Worm (Caenorhabditis elegans) whole organism, young adult: ENCODE results near the gene grl-12.

Experiments used
- B0019.2 ChIP-seq: fragments of 200-800 bp; sonication (Bioruptor generic); conservative IDR thresholded peaks from 2 replicates; pipeline ENCODE4 v1.3.6; 2022; ENCODE audit warnings: missing genetic modification reagents, missing genetic modification characterization, missing compliant biosample characterization
- C06A6.2 ChIP-seq: fragments of 200-800 bp; sonication (Bioruptor generic); conservative IDR thresholded peaks from 2 replicates; pipeline ENCODE4 v1.3.6; 2022; ENCODE audit warnings: missing genetic modification characterization, missing compliant biosample characterization
- F23B12.7 ChIP-seq: sonication (generic microtip); optimal IDR thresholded peaks from 2 replicates; lab custom pipeline; 2017; ENCODE audit warnings: missing genetic modification characterization, mild to moderate bottlenecking, missing compliant biosample characterization, antibody characterized with exemption, moderate library complexity; ENCODE audit not compliant: insufficient read depth
- F33H1.4 ChIP-seq: fragments of 200-800 bp; sonication (Bioruptor generic); IDR thresholded peaks from 2 replicates; pipeline ENCODE4 v1.3.6; 2022; ENCODE audit warnings: missing genetic modification reagents, missing genetic modification characterization, missing compliant biosample characterization
- F55B11.4 ChIP-seq: sonication (generic microtip); optimal IDR thresholded peaks from 2 replicates; lab custom pipeline; 2016; ENCODE audit warnings: missing compliant biosample characterization, missing genetic modification characterization, borderline replicate concordance; ENCODE audit not compliant: insufficient read depth
- F57A8.1 ChIP-seq: fragments of 200-800 bp; sonication (Bioruptor generic); optimal IDR thresholded peaks from 2 replicates; lab custom pipeline; 2018; ENCODE audit warnings: mild to moderate bottlenecking, missing genetic modification characterization, moderate library complexity, missing compliant biosample characterization
- K11D2.4 ChIP-seq: fragments of 200-800 bp; sonication (Bioruptor generic); IDR thresholded peaks from 2 replicates; pipeline ENCODE4 v1.3.6; 2022; ENCODE audit warnings: missing genetic modification reagents, missing genetic modification characterization, missing compliant biosample characterization
- T26A5.8 ChIP-seq: sonication (generic microtip); optimal IDR thresholded peaks from 2 replicates; lab custom pipeline; 2016; ENCODE audit warnings: missing genetic modification characterization, missing compliant biosample characterization
- Y53F4B.3 ChIP-seq: fragments of 200-800 bp; sonication (Bioruptor generic); IDR thresholded peaks from 2 replicates; pipeline ENCODE4 v1.3.6; 2022; ENCODE audit warnings: missing genetic modification reagents, missing genetic modification characterization, missing compliant biosample characterization
- Y56A3A.18 ChIP-seq: fragments of 200-800 bp; sonication (Bioruptor generic); IDR thresholded peaks from 2 replicates; pipeline ENCODE4 v1.3.6; 2022; ENCODE audit warnings: missing genetic modification reagents, missing genetic modification characterization, missing compliant biosample characterization
- Y67H2A.10 ChIP-seq: fragments of 200-800 bp; sonication (Bioruptor generic); conservative IDR thresholded peaks from 2 replicates; pipeline ENCODE4 v1.3.6; 2022; ENCODE audit warnings: missing genetic modification reagents, missing genetic modification characterization, missing compliant biosample characterization
- Y95B8A.8 ChIP-seq: fragments of 200-800 bp; sonication (Bioruptor generic); IDR thresholded peaks from 2 replicates; pipeline ENCODE4 v1.3.6; 2022; ENCODE audit warnings: missing genetic modification reagents, missing genetic modification characterization, missing compliant biosample characterization
- ZK185.1 ChIP-seq: sonication (generic microtip); optimal IDR thresholded peaks from 2 replicates; lab custom pipeline; 2016; ENCODE audit warnings: mild to moderate bottlenecking, missing genetic modification characterization, missing compliant biosample characterization; ENCODE audit not compliant: poor library complexity, severe bottlenecking
- akir-1 ChIP-seq: fragments of 200-800 bp; sonication (Bioruptor generic); optimal IDR thresholded peaks from 2 replicates; lab custom pipeline; 2018; ENCODE audit warnings: mild to moderate bottlenecking, missing genetic modification characterization, moderate library complexity, missing compliant biosample characterization
- ama-1 ChIP-seq, 3 experiments: fragments of 150-350 bp in 1 of 3; sonication (generic microtip) in 2 of 3; optimal IDR thresholded peaks; 2 replicates each; lab custom pipeline; 2014 to 2018; ENCODE audit warnings: missing biosample characterization in 2 of 3, missing genetic modification characterization in 2 of 3, missing genetic modification reagents in 2 of 3
- athp-1 ChIP-seq: sonication (generic microtip); optimal IDR thresholded peaks from 2 replicates; lab custom pipeline; 2017; ENCODE audit warnings: mild to moderate bottlenecking, missing genetic modification characterization, missing compliant biosample characterization
- attf-6 ChIP-seq: fragments of 200-800 bp; sonication (Bioruptor generic); IDR thresholded peaks from 2 replicates; pipeline ENCODE4 v1.3.6; 2022; ENCODE audit warnings: missing genetic modification reagents, missing genetic modification characterization, missing compliant biosample characterization
- ccch-3 ChIP-seq: fragments of 200-800 bp; sonication (Bioruptor generic); optimal IDR thresholded peaks from 2 replicates; lab custom pipeline; 2018; ENCODE audit warnings: mild to moderate bottlenecking, missing genetic modification characterization, missing compliant biosample characterization
- cebp-1 ChIP-seq, 2 experiments: fragments of 200-800 bp in 1 of 2; sonication (Bioruptor generic) in 1 of 2; sonication (generic microtip) in 1 of 2; IDR thresholded peaks in 1 of 2; optimal IDR thresholded peaks in 1 of 2; 2 replicates each; pipeline versions ENCODE4 v1.3.6 to Lab custom; 2017 to 2022; ENCODE audit warnings: missing compliant biosample characterization in 2 of 2, missing genetic modification characterization in 2 of 2, mild to moderate bottlenecking in 1 of 2, missing genetic modification reagents in 1 of 2, moderate library complexity in 1 of 2
- dox-1 ChIP-seq: fragments of 200-800 bp; sonication (Bioruptor generic); IDR thresholded peaks from 2 replicates; pipeline ENCODE4 v1.3.6; 2022; ENCODE audit warnings: missing genetic modification reagents, missing genetic modification characterization, missing compliant biosample characterization
- hmg-1.2 ChIP-seq: fragments of 200-800 bp; sonication (Bioruptor generic); IDR thresholded peaks from 2 replicates; pipeline ENCODE4 v1.3.6; 2022; ENCODE audit warnings: missing genetic modification reagents, missing genetic modification characterization, missing compliant biosample characterization
- let-526 ChIP-seq: fragments of 200-800 bp; sonication (Bioruptor generic); IDR thresholded peaks from 2 replicates; pipeline ENCODE4 v1.3.6; 2022; ENCODE audit warnings: missing genetic modification reagents, missing genetic modification characterization, missing compliant biosample characterization
- let-607 ChIP-seq, 2 experiments: fragments of 200-800 bp in 1 of 2; sonication (Bioruptor generic) in 1 of 2; sonication (generic microtip) in 1 of 2; optimal IDR thresholded peaks; 2 replicates each; lab custom pipeline; 2016 to 2018; ENCODE audit warnings: mild to moderate bottlenecking in 2 of 2, missing compliant biosample characterization in 2 of 2, missing genetic modification characterization in 2 of 2, moderate library complexity in 2 of 2, missing genotype in 1 of 2
- lin-35 ChIP-seq, 3 experiments: fragments of 150-350 bp in 2 of 3; sonication (generic microtip) in 1 of 3; optimal IDR thresholded peaks; 2 replicates each; lab custom pipeline; 2014 to 2018; ENCODE audit warnings: missing biosample characterization in 3 of 3, missing genetic modification characterization in 3 of 3, missing genetic modification reagents in 3 of 3
- nfya-1 ChIP-seq: sonication (generic microtip); optimal IDR thresholded peaks from 2 replicates; lab custom pipeline; 2017; ENCODE audit warnings: antibody characterized with exemption, missing compliant biosample characterization, missing genetic modification characterization, borderline replicate concordance; ENCODE audit not compliant: insufficient read depth
- nhr-179 ChIP-seq: sonication (generic microtip); optimal IDR thresholded peaks from 2 replicates; lab custom pipeline; 2016; ENCODE audit warnings: mild to moderate bottlenecking, missing genetic modification characterization, missing compliant biosample characterization
- nhr-80 ChIP-seq: sonication (generic microtip); optimal IDR thresholded peaks from 2 replicates; lab custom pipeline; 2016; ENCODE audit warnings: missing genetic modification characterization, missing compliant biosample characterization
- nhr-90 ChIP-seq: sonication (generic microtip); optimal IDR thresholded peaks from 2 replicates; lab custom pipeline; 2016; ENCODE audit warnings: missing genotype, mild to moderate bottlenecking, missing genetic modification characterization, missing compliant biosample characterization
- somi-1 ChIP-seq: fragments of 200-800 bp; sonication (Bioruptor generic); optimal IDR thresholded peaks from 2 replicates; lab custom pipeline; 2018; ENCODE audit warnings: mild to moderate bottlenecking, missing genetic modification characterization, missing compliant biosample characterization
- tbp1 ChIP-seq: fragments of 200-800 bp; sonication (Bioruptor generic); optimal IDR thresholded peaks from 2 replicates; lab custom pipeline; 2018; ENCODE audit warnings: mild to moderate bottlenecking, missing genetic modification characterization, missing compliant biosample characterization
- tlf-1 ChIP-seq: fragments of 200-800 bp; sonication (Bioruptor generic); optimal IDR thresholded peaks from 2 replicates; lab custom pipeline; 2018; ENCODE audit warnings: mild to moderate bottlenecking, missing genetic modification characterization, missing compliant biosample characterization
- unc-130 ChIP-seq: sonication (generic microtip); optimal IDR thresholded peaks from 2 replicates; lab custom pipeline; 2016; ENCODE audit warnings: missing genetic modification reagents, missing genetic modification characterization, missing compliant biosample characterization
- xnd-1 ChIP-seq: sonication (generic microtip); optimal IDR thresholded peaks from 2 replicates; lab custom pipeline; 2016; ENCODE audit warnings: missing genotype, missing genetic modification reagents, missing genetic modification characterization, missing compliant biosample characterization
- zfh-2 ChIP-seq: fragments of 200-800 bp; sonication (Bioruptor generic); conservative IDR thresholded peaks from 2 replicates; pipeline ENCODE4 v1.3.6; 2022; ENCODE audit warnings: missing genetic modification reagents, missing genetic modification characterization, missing compliant biosample characterization
- ztf-22 ChIP-seq: fragments of 200-800 bp; sonication (Bioruptor generic); optimal IDR thresholded peaks from 2 replicates; lab custom pipeline; 2018; ENCODE audit warnings: mild to moderate bottlenecking, missing genetic modification characterization, moderate library complexity, missing compliant biosample characterization

grl-12 gene

DNA sequence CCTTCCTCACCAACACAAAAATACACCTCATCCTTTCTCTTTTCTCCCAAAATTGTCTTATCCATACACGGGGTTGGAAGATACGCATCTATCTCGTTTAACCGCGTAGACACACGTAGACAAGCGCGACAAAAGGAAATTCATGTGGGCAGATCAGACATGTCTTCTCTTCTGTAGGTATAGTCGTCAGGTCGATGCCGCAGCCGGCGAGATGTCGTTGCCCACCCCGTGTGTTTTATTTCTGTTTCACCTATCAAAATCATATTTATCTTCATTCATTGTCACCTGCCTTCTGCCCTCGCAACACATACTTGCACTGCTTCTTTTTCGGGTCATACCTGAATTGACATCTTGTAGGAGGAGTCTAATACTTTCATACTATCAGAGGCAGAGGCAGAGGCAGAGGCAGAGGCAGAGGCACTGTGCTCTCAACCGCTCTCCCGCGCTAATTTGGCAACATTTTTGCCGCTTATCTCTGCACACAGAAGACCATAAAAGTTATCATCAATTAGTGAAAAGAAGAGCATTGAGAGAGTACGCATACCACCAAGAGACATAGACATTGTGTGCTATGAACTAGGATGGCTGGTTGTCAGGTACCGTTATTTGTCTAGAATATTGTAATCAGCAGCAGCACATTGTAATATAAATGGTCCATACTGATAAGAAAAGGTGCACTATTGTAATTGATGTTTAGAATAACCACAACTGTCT is 24.6 kb upstream of the grl-12 start:
- TF ChIP-seq tbp1 (no peak), nhr-80 (peak; percentile 98), lin-35 (GFP tag; optimal IDR thresholded peaks at IDR 0.05; lab: Kevin White, UChicago) (no peak), dox-1 (peak; percentile 73), ztf-22 (GFP tag; lab: Kevin White, UChicago) (peak; percentile 27), nfya-1 (no peak), K11D2.4 (no peak), cebp-1 (GFP tag; IDR thresholded peaks at IDR 0.05; lab: Robert Waterston, UW) (no peak), cebp-1 (tag; optimal IDR thresholded peaks at IDR 0.05; lab: Kevin White, UChicago) (peak; percentile 48)

DNA sequence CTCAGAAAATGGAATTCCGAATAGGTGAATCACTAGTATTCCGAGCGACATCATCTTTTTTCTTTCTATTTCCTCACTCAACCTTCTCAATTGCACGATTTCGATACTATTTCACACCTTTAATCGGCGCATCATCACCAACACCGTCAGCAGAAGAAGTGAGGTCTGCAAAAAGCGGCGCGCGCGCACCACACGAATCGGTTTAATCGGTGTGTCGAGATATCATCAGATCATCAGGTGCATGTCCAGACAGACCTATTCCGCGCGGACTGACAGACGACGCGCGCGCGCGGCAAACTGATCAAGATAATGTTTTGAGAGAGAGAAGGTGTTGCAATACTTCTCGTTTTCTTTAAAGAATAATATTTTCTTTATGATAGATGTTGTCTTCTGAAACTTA is 23.7 kb upstream of the grl-12 start:
- TF ChIP-seq zfh-2 (GFP tag; lab: Robert Waterston, UW) (peak; percentile 56), nhr-80 (no peak)

DNA sequence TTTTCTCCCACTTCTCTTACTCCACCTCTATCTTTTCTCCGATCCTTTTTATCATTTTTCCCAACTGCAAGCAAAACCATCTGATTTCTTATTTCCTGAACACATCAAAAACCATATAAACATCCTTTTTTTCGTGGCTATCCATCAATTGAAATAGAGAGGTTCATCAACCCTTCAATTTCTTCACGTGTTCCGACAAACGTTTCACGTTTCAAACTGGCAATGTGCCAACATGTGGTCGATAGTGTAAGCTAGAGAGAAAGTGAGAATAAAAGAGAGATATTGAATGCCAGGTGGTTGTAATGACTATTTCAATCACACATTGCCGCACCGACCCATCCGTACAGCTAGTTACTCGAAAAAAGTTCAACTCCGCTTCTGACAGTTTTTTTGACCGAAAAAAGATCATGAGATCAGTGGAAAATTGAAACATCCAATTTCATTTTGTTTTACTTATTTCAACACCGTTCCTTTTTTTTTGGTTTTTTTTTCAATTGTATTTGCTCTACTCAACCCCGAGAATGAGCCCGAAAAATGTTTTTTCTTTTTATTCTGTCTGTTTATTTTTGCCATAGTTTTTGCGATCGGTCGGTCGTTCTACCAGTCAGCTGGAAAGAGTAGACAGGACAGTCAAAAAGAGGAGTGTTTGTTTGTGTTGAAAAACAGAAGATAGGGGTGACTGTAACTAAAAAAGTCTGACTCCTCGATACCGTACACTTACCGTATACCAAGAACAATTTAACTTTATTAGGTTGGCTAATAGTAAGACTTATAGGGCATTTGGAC is 22.0 kb upstream of the grl-12 start:
- TF ChIP-seq let-607 (tag; optimal IDR thresholded peaks at IDR 0.05; lab: Kevin White, UChicago) (peak in 1 of 2 experiments; percentile 38), nhr-179 (tag; lab: Kevin White, UChicago) (no peak), nfya-1 (no peak), C06A6.2 (GFP tag; lab: Robert Waterston, UW) (no peak), Y95B8A.8 (GFP tag; lab: Robert Waterston, UW) (no peak), cebp-1 (GFP tag; IDR thresholded peaks at IDR 0.05; lab: Robert Waterston, UW) (no peak), cebp-1 (tag; optimal IDR thresholded peaks at IDR 0.05; lab: Kevin White, UChicago) (peak; percentile 10), F57A8.1 (GFP tag; lab: Kevin White, UChicago) (no peak), somi-1 (GFP tag; lab: Kevin White, UChicago) (peak; percentile 39), F55B11.4 (tag; lab: Kevin White, UChicago) (no peak), ccch-3 (GFP tag; lab: Kevin White, UChicago) (no peak), attf-6 (no peak), nhr-80 (peak; percentile 20), F33H1.4 (GFP tag; lab: Robert Waterston, UW) (no peak), Y53F4B.3 (GFP tag; lab: Robert Waterston, UW) (no peak), ama-1 (optimal IDR thresholded peaks at IDR 0.05; lab: Kevin White, UChicago) (no peak), ama-1 (GFP tag; optimal IDR thresholded peaks at IDR 0.05; lab: Kevin White, UChicago) (no peak), dox-1 (no peak)

DNA sequence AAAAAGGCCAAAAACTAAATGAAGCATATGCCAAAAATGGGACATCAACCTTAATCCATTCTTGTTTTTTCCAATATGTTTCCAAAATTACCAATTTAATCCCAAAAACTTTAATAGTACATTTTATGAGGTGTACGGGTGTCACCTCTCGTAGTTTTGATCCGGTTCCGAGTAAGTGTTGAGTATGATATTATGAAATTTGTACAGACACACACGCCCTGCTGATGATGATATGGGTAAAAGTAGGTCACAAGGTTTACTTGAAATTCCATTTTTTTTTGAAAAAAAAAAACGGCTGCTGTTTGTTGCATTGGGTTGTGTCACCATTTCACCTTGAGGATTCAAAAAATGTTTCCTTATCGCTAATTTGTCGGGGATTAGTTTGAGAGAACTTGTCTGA is 21.1 kb upstream of the grl-12 start:
- no peak for TF ChIP-seq tlf-1 (GFP tag; lab: Kevin White, UChicago)
- peak; percentile 69; the same call in 1 of the 2 replicates for TF ChIP-seq cebp-1 (GFP tag; IDR thresholded peaks at IDR 0.05; lab: Robert Waterston, UW)
- peak; percentile 75 for TF ChIP-seq cebp-1 (tag; optimal IDR thresholded peaks at IDR 0.05; lab: Kevin White, UChicago)

DNA sequence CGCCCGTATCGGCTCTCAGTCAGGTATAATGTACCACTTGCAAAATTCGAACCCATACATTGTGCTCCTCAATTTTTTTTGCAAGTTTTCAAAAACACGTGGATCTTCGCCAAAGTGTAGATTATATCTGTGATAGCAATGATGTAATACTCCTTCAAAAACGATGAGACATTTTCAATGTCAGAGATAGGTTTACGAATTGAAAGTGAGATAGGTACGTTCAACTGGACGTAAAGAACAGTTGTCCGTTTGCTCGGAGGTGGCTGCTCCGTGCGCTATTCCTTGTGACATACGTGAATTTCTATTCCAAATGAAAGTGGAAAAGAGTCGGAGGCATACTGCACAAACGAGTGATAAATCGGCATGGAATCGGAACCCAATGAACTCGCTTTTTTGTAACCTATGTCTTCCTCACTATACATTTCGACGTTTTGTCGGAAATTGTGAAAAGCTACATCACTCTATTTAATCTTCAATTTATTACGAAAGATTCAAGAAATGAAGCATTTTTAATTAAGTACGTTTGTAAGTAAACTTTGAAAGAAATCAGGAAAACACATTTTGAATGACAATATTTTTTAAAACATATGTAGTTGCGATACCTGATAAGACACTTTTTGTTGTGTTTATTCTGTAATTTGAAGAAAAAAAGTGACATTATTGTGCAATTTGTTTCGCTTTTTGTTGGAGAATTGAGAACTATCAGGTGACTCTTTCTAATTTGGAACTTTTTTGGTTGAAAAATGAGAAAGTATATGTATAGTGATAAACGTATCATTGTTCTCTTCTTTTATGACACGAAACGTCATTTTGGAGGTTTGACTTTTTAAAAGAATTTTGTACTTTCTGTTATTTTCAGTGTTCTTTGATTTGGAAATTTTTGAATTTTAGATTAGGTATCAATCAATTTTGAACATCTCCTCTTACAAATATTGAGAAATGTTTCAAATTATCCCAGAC is 17.9 kb upstream of the grl-12 start:
- TF ChIP-seq ZK185.1 (tag; lab: Kevin White, UChicago): no peak
- TF ChIP-seq let-526 (GFP tag; lab: Robert Waterston, UW): no peak
- TF ChIP-seq T26A5.8 (tag; lab: Kevin White, UChicago): no peak
- TF ChIP-seq akir-1 (GFP tag; lab: Kevin White, UChicago): no peak
- TF ChIP-seq F23B12.7 (tag; lab: Kevin White, UChicago): no peak
- TF ChIP-seq Y67H2A.10 (GFP tag; lab: Robert Waterston, UW): no peak
- TF ChIP-seq unc-130 (GFP tag; lab: Kevin White, UChicago): no peak
- no peak for TF ChIP-seq xnd-1 (tag; lab: Kevin White, UChicago)
- no peak for TF ChIP-seq athp-1 (tag; lab: Kevin White, UChicago)
- TF ChIP-seq B0019.2 (GFP tag; lab: Robert Waterston, UW): no peak
- TF ChIP-seq hmg-1.2 (GFP tag; lab: Robert Waterston, UW): no peak
- no peak for TF ChIP-seq nhr-90 (tag; lab: Kevin White, UChicago)
- no peak for TF ChIP-seq Y56A3A.18 (GFP tag; lab: Robert Waterston, UW)
